Worm (Caenorhabditis elegans) whole organism, L4 larva: Measurements from ENCODE around the gene H35N09.1.

Source experiments
- D1046.2 ChIP-seq: fragments of 200-800 bp; sonication (Bioruptor generic); IDR thresholded peaks from 2 replicates; pipeline ENCODE4 v1.3.6; 2022; ENCODE audit warnings: missing genetic modification characterization, missing compliant biosample characterization
- F26F4.8 ChIP-seq: fragments of 200-800 bp; sonication (Bioruptor generic); conservative IDR thresholded peaks from 2 replicates; pipeline ENCODE4 v1.3.6; 2022; ENCODE audit warnings: missing genetic modification characterization, missing compliant biosample characterization
- F37D6.2 ChIP-seq: sonication (generic microtip); optimal IDR thresholded peaks from 2 replicates; lab custom pipeline; 2016; ENCODE audit warnings: mild to moderate bottlenecking, missing genetic modification characterization, missing compliant biosample characterization
- T20F7.1 ChIP-seq: fragments of 200-800 bp; sonication (Bioruptor generic); optimal IDR thresholded peaks from 2 replicates; lab custom pipeline; 2018; ENCODE audit warnings: mild to moderate bottlenecking, missing genetic modification characterization, missing compliant biosample characterization
- T26A8.4 ChIP-seq: fragments of 200-800 bp; sonication (Bioruptor generic); IDR thresholded peaks from 2 replicates; pipeline ENCODE4 v1.3.6; 2022; ENCODE audit warnings: missing genetic modification characterization, missing compliant biosample characterization
- Y105C5A.15 ChIP-seq: fragments of 200-800 bp; sonication (Bioruptor generic); IDR thresholded peaks from 2 replicates; pipeline ENCODE4 v1.3.6; 2022; ENCODE audit warnings: missing genetic modification characterization, missing compliant biosample characterization
- Y48G9A.11 ChIP-seq: fragments of 200-800 bp; sonication (Bioruptor generic); IDR thresholded peaks from 2 replicates; pipeline ENCODE4 v1.3.6; 2022; ENCODE audit warnings: missing genetic modification reagents, missing genetic modification characterization, missing compliant biosample characterization
- Y5F2A.4 ChIP-seq: fragments of 200-800 bp; sonication (Bioruptor generic); optimal IDR thresholded peaks from 2 replicates; lab custom pipeline; 2018; ENCODE audit warnings: mild to moderate bottlenecking, missing genetic modification characterization, missing compliant biosample characterization
- Y75B8A.6 ChIP-seq: fragments of 200-800 bp; sonication (Bioruptor generic); IDR thresholded peaks from 2 replicates; pipeline ENCODE4 v1.3.6; 2022; ENCODE audit warnings: missing genetic modification reagents, missing genetic modification characterization, missing compliant biosample characterization
- aly-2 ChIP-seq: sonication (generic microtip); optimal IDR thresholded peaks from 2 replicates; lab custom pipeline; 2018; ENCODE audit warnings: missing biosample characterization, missing genetic modification characterization
- arid-1 ChIP-seq: fragments of 200-800 bp; sonication (Bioruptor generic); conservative IDR thresholded peaks from 2 replicates; pipeline ENCODE4 v1.3.6; 2022; ENCODE audit warnings: missing genetic modification reagents, missing genetic modification characterization, missing compliant biosample characterization
- attf-4 ChIP-seq: sonication (generic microtip); optimal IDR thresholded peaks from 3 replicates; lab custom pipeline; 2017; ENCODE audit warnings: missing biosample characterization, missing genetic modification characterization
- ceh-28 ChIP-seq: fragments of 150-350 bp; optimal IDR thresholded peaks from 2 replicates; lab custom pipeline; 2014; ENCODE audit warnings: missing biosample characterization, missing genetic modification reagents, missing genetic modification characterization
- ceh-32 ChIP-seq: sonication (generic microtip); optimal IDR thresholded peaks from 2 replicates; lab custom pipeline; 2016; ENCODE audit warnings: mild to moderate bottlenecking, missing genetic modification characterization, missing compliant biosample characterization; ENCODE audit not compliant: poor library complexity
- ces-1 ChIP-seq: fragments of 150-350 bp; sonication (generic microtip); optimal IDR thresholded peaks from 4 replicates; lab custom pipeline; 2014; ENCODE audit warnings: missing biosample characterization, missing genetic modification reagents, missing genetic modification characterization
- ctbp-1 ChIP-seq: fragments of 200-800 bp; sonication (Bioruptor generic); IDR thresholded peaks from 2 replicates; pipeline ENCODE4 v1.3.6; 2022; ENCODE audit warnings: missing genetic modification reagents, missing genetic modification characterization, missing compliant biosample characterization
- daf-16 ChIP-seq, 3 experiments: sonication (generic microtip); optimal IDR thresholded peaks; 2 replicates each; lab custom pipeline; 2016 to 2017; ENCODE audit warnings: missing genetic modification characterization in 3 of 3, missing genetic modification reagents in 3 of 3, mild to moderate bottlenecking in 2 of 3, missing compliant biosample characterization in 2 of 3, missing biosample characterization in 1 of 3, moderate library complexity in 1 of 3
- daf-8 ChIP-seq: fragments of 200-800 bp; sonication (Bioruptor generic); IDR thresholded peaks from 2 replicates; pipeline ENCODE4 v1.3.6; 2022; ENCODE audit warnings: missing genetic modification characterization, missing compliant biosample characterization
- dmd-8 ChIP-seq: fragments of 200-800 bp; sonication (Bioruptor generic); IDR thresholded peaks from 2 replicates; pipeline ENCODE4 v1.3.6; 2022; ENCODE audit warnings: missing genetic modification characterization, missing compliant biosample characterization
- dmd-9 ChIP-seq: fragments of 200-800 bp; sonication (Bioruptor generic); IDR thresholded peaks from 2 replicates; pipeline ENCODE4 v1.3.6; 2022; ENCODE audit warnings: missing genetic modification reagents, missing genetic modification characterization, missing compliant biosample characterization
- dpl-1 ChIP-seq: fragments of 150-350 bp; optimal IDR thresholded peaks from 2 replicates; lab custom pipeline; 2014; ENCODE audit warnings: missing biosample characterization, missing genetic modification reagents, missing genetic modification characterization
- duxl-1 ChIP-seq: sonication (generic microtip); optimal IDR thresholded peaks from 2 replicates; lab custom pipeline; 2016; ENCODE audit warnings: mild to moderate bottlenecking, missing genetic modification characterization, moderate library complexity, missing compliant biosample characterization; ENCODE audit not compliant: poor library complexity
- fkh-10 ChIP-seq: fragments of 150-350 bp; optimal IDR thresholded peaks from 2 replicates; lab custom pipeline; 2014; ENCODE audit warnings: missing biosample characterization, missing genetic modification reagents, missing genetic modification characterization
- fos-1 ChIP-seq: fragments of 150-350 bp; optimal IDR thresholded peaks from 2 replicates; lab custom pipeline; 2014; ENCODE audit warnings: missing biosample characterization, missing genetic modification characterization
- lim-7 ChIP-seq: fragments of 200-800 bp; sonication (Bioruptor generic); IDR thresholded peaks from 2 replicates; pipeline ENCODE4 v1.3.6; 2022; ENCODE audit warnings: missing genetic modification characterization, missing compliant biosample characterization
- lin-29 ChIP-seq: fragments of 200-800 bp; sonication (Bioruptor generic); IDR thresholded peaks from 2 replicates; pipeline ENCODE4 v1.3.6; 2022; ENCODE audit warnings: missing genetic modification reagents, missing genetic modification characterization, missing compliant biosample characterization
- lin-38 ChIP-seq: fragments of 200-800 bp; sonication (Bioruptor generic); IDR thresholded peaks from 2 replicates; pipeline ENCODE4 v1.3.6; 2022; ENCODE audit warnings: missing genetic modification reagents, missing genetic modification characterization, missing compliant biosample characterization
- madf-9 ChIP-seq: fragments of 200-800 bp; sonication (Bioruptor generic); conservative IDR thresholded peaks from 2 replicates; pipeline ENCODE4 v1.3.6; 2022; ENCODE audit warnings: missing genetic modification reagents, missing genetic modification characterization, missing compliant biosample characterization
- mdt-29 ChIP-seq: fragments of 200-800 bp; sonication (Bioruptor generic); IDR thresholded peaks from 2 replicates; pipeline ENCODE4 v1.3.6; 2022; ENCODE audit warnings: missing genetic modification reagents, missing genetic modification characterization, missing compliant biosample characterization
- mep-1 ChIP-seq: fragments of 150-350 bp; sonication (generic microtip); optimal IDR thresholded peaks from 3 replicates; lab custom pipeline; 2014; ENCODE audit warnings: missing biosample characterization, missing genetic modification characterization
- mes-2 ChIP-seq: sonication (generic microtip); optimal IDR thresholded peaks from 2 replicates; lab custom pipeline; 2016; ENCODE audit warnings: missing genotype, mild to moderate bottlenecking, missing genetic modification characterization, missing compliant biosample characterization; ENCODE audit not compliant: poor library complexity, severe bottlenecking
- mxl-3 ChIP-seq: fragments of 200-800 bp; sonication (Bioruptor generic); optimal IDR thresholded peaks from 2 replicates; lab custom pipeline; 2018; ENCODE audit warnings: mild to moderate bottlenecking, missing genetic modification characterization, missing compliant biosample characterization
- nhr-10 ChIP-seq: fragments of 150-350 bp; optimal IDR thresholded peaks from 2 replicates; lab custom pipeline; 2014; ENCODE audit warnings: missing biosample characterization, missing genetic modification characterization
- nhr-102 ChIP-seq: sonication (generic microtip); optimal IDR thresholded peaks from 2 replicates; lab custom pipeline; 2016; ENCODE audit warnings: mild to moderate bottlenecking, missing genetic modification characterization, moderate library complexity, missing compliant biosample characterization
- nhr-111 ChIP-seq: fragments of 200-800 bp; sonication (Bioruptor generic); optimal IDR thresholded peaks from 2 replicates; lab custom pipeline; 2018; ENCODE audit warnings: mild to moderate bottlenecking, missing genetic modification characterization, missing compliant biosample characterization
- nhr-237 ChIP-seq: sonication (generic microtip); optimal IDR thresholded peaks from 2 replicates; lab custom pipeline; 2017; ENCODE audit warnings: missing biosample characterization, missing genetic modification characterization
- nhr-42 ChIP-seq: fragments of 200-800 bp; sonication (Bioruptor generic); IDR thresholded peaks from 2 replicates; pipeline ENCODE4 v1.3.6; 2022; ENCODE audit warnings: missing genetic modification characterization, missing compliant biosample characterization
- nhr-48 ChIP-seq: sonication (generic microtip); optimal IDR thresholded peaks from 2 replicates; lab custom pipeline; 2016; ENCODE audit warnings: mild to moderate bottlenecking, missing genetic modification characterization, missing compliant biosample characterization
- nhr-6 ChIP-seq: fragments of 150-350 bp; optimal IDR thresholded peaks from 2 replicates; lab custom pipeline; 2014; ENCODE audit warnings: missing biosample characterization, missing genetic modification characterization
- pqm-1 ChIP-seq: sonication (generic microtip); optimal IDR thresholded peaks from 2 replicates; lab custom pipeline; 2017; ENCODE audit warnings: missing biosample characterization, missing genetic modification characterization
- rbr-2 ChIP-seq: sonication (generic microtip); optimal IDR thresholded peaks from 2 replicates; lab custom pipeline; 2016; ENCODE audit warnings: missing genotype, missing genetic modification characterization, missing compliant biosample characterization
- saeg-2 ChIP-seq: fragments of 200-800 bp; sonication (Bioruptor generic); IDR thresholded peaks from 2 replicates; pipeline ENCODE4 v1.3.6; 2022; ENCODE audit warnings: missing genetic modification reagents, missing genetic modification characterization, missing compliant biosample characterization
- set-16 ChIP-seq: fragments of 200-800 bp; sonication (Bioruptor generic); IDR thresholded peaks from 2 replicates; pipeline ENCODE4 v1.3.6; 2022; ENCODE audit warnings: missing genetic modification reagents, missing genetic modification characterization, missing compliant biosample characterization
- spr-1 ChIP-seq: sonication (generic microtip); optimal IDR thresholded peaks from 2 replicates; lab custom pipeline; 2016; ENCODE audit warnings: mild to moderate bottlenecking, missing genetic modification characterization, missing compliant biosample characterization
- spr-3 ChIP-seq: fragments of 200-800 bp; sonication (Bioruptor generic); optimal IDR thresholded peaks from 2 replicates; lab custom pipeline; 2018; ENCODE audit warnings: mild to moderate bottlenecking, missing genetic modification characterization, missing compliant biosample characterization
- unc-130 ChIP-seq: sonication (generic microtip); optimal IDR thresholded peaks from 2 replicates; lab custom pipeline; 2016; ENCODE audit warnings: missing genetic modification reagents, missing genetic modification characterization, missing compliant biosample characterization
- unc-39 ChIP-seq: sonication (generic microtip); optimal IDR thresholded peaks from 2 replicates; lab custom pipeline; 2017; ENCODE audit warnings: missing biosample characterization, missing genetic modification characterization
- ztf-11 ChIP-seq: fragments of 150-350 bp; optimal IDR thresholded peaks from 2 replicates; lab custom pipeline; 2014; ENCODE audit warnings: missing biosample characterization, missing genetic modification characterization
- ztf-7 ChIP-seq: fragments of 150-350 bp; optimal IDR thresholded peaks from 2 replicates; lab custom pipeline; 2014; ENCODE audit warnings: missing biosample characterization, missing genetic modification characterization

The H35N09.1 gene

ce11 chrX:8638679-8639184, 33.6 kb downstream of the H35N09.1 start (continued):
- TF ChIP-seq lin-29 (no peak; the same call in 1 of the 2 replicates), fkh-10 (GFP tag; lab: Kevin White, UChicago) (no peak), dmd-9 (GFP tag; lab: Robert Waterston, UW) (no peak), nhr-10 (no peak)

- TF ChIP-seq ztf-7 (tag; lab: Kevin White, UChicago): no peak
- TF ChIP-seq D1046.2: no peak
- peak; percentile 70 for TF ChIP-seq lin-38 (GFP tag; lab: Robert Waterston, UW)
- TF ChIP-seq ctbp-1 (GFP tag; lab: Robert Waterston, UW): 0 out of 2 replicates have a peak, but pooled peaks have one; percentile 40
- no peak for TF ChIP-seq dmd-9 (GFP tag; lab: Robert Waterston, UW)
- TF ChIP-seq Y48G9A.11 (GFP tag; lab: Robert Waterston, UW): 0 out of 2 replicates have a peak, but pooled peaks have one; percentile 14
- TF ChIP-seq daf-8 (GFP tag; lab: Robert Waterston, UW): no peak
- no peak for TF ChIP-seq nhr-6 (tag; lab: Kevin White, UChicago)
- no peak for TF ChIP-seq rbr-2 (tag; lab: Kevin White, UChicago)
- no peak for TF ChIP-seq T26A8.4 (GFP tag; lab: Robert Waterston, UW)
- TF ChIP-seq duxl-1 (tag; lab: Kevin White, UChicago): peak; percentile 51
- TF ChIP-seq madf-9 (GFP tag; lab: Robert Waterston, UW): no peak
- TF ChIP-seq mxl-3: no peak
- TF ChIP-seq mdt-29 (GFP tag; lab: Robert Waterston, UW): peak; percentile 62; the same call in 1 of the 2 replicates
- no peak for TF ChIP-seq dpl-1
- TF ChIP-seq attf-4 (tag; lab: Kevin White, UChicago): no peak
- peak; percentile 49 for TF ChIP-seq nhr-102 (tag; lab: Kevin White, UChicago)
- 0 out of 2 replicates have a peak, but pooled peaks have one; percentile 57 for TF ChIP-seq arid-1 (GFP tag; lab: Robert Waterston, UW)
- no peak for TF ChIP-seq pqm-1
- no peak for TF ChIP-seq fos-1 (tag; lab: Kevin White, UChicago)
- no peak for TF ChIP-seq Y105C5A.15
- no peak for TF ChIP-seq saeg-2
- no peak for TF ChIP-seq T20F7.1 (GFP tag; lab: Kevin White, UChicago)
- TF ChIP-seq unc-39: no peak
- no peak for TF ChIP-seq nhr-42 (GFP tag; lab: Robert Waterston, UW)
- TF ChIP-seq ceh-32 (tag; lab: Kevin White, UChicago): no peak
- TF ChIP-seq unc-130: peak; percentile 34
- TF ChIP-seq Y75B8A.6: no peak
- TF ChIP-seq nhr-237: no peak
- TF ChIP-seq Y5F2A.4: peak; percentile 20
- TF ChIP-seq mep-1: peak; percentile 34
- TF ChIP-seq nhr-10: no peak
- no peak for TF ChIP-seq aly-2 (tag; lab: Kevin White, UChicago)
- TF ChIP-seq F37D6.2 (tag; lab: Kevin White, UChicago): no peak
- no peak for TF ChIP-seq ceh-28 (tag; lab: Kevin White, UChicago)
- TF ChIP-seq set-16 (GFP tag; lab: Robert Waterston, UW): no peak
- no peak for TF ChIP-seq ces-1 (GFP tag; lab: Kevin White, UChicago)
- TF ChIP-seq dmd-8: peak; percentile 80
- peak; percentile 21 for TF ChIP-seq nhr-48 (tag; lab: Kevin White, UChicago)
- no peak for TF ChIP-seq spr-3
- TF ChIP-seq spr-1: peak; percentile 29
- TF ChIP-seq nhr-111 (GFP tag; lab: Kevin White, UChicago): no peak
- peak; percentile 9 to 81 for TF ChIP-seq daf-16 (GFP tag; optimal IDR thresholded peaks at IDR 0.05; lab: Kevin White, UChicago)
- peak; percentile 57 for TF ChIP-seq daf-16 (tag; optimal IDR thresholded peaks at IDR 0.05; lab: Kevin White, UChicago)
- TF ChIP-seq mes-2: peak; percentile 65
- 0 out of 2 replicates have a peak, but pooled peaks have one; percentile 45 for TF ChIP-seq F26F4.8 (GFP tag; lab: Robert Waterston, UW)
- TF ChIP-seq lim-7 (GFP tag; lab: Robert Waterston, UW): peak; percentile 78
- no peak for TF ChIP-seq ztf-11
Observed at ce11 chrX:8640654-8641053, 35.5 kb downstream of the H35N09.1 start.
